Fruit fly (Drosophila melanogaster) whole organism, embryonic: ENCODE data around the gene tutl.
A peak's percentile ranks its signal among the peaks of the same experiment; 100 is the strongest.

Source experiments
- Atf6 ChIP-seq: fragments of 200-800 bp; sonication (Bioruptor generic); IDR thresholded peaks from 2 replicates; pipeline ENCODE4 v1.3.6; 2022; ENCODE audit warnings: missing biosample characterization, missing genetic modification characterization
- B-H1 ChIP-seq: fragments of 200-800 bp; sonication (Bioruptor generic); IDR thresholded peaks from 3 replicates; pipeline ENCODE4 v1.3.6; 2022; ENCODE audit warnings: missing biosample characterization, missing genetic modification characterization
- Blimp-1 ChIP-seq: fragments of 200-800 bp; sonication (Bioruptor generic); optimal IDR thresholded peaks from 3 replicates; lab custom pipeline; 2018; ENCODE audit warnings: missing biosample characterization, missing genetic modification characterization, mild to moderate bottlenecking, moderate library complexity, missing genetic modification reagents
- CG10543 ChIP-seq: fragments of 200-800 bp; sonication (Bioruptor generic); optimal IDR thresholded peaks from 3 replicates; lab custom pipeline; 2017; ENCODE audit warnings: missing biosample characterization, mild to moderate bottlenecking, missing genetic modification characterization, moderate library complexity
- CG10565 ChIP-seq: fragments of 200-800 bp; sonication (Bioruptor generic); optimal IDR thresholded peaks from 3 replicates; lab custom pipeline; 2016; ENCODE audit warnings: missing biosample characterization, mild to moderate bottlenecking, missing genetic modification characterization
- CG11085 ChIP-seq: fragments of 200-800 bp; sonication (Bioruptor generic); IDR thresholded peaks from 2 replicates; pipeline ENCODE4 v1.3.6; 2022; ENCODE audit warnings: missing biosample characterization, missing genetic modification characterization
- CG11247 ChIP-seq: fragments of 200-800 bp; sonication (Bioruptor generic); IDR thresholded peaks from 2 replicates; pipeline ENCODE4 v1.3.6; 2022; ENCODE audit warnings: missing biosample characterization, missing genetic modification characterization
- CG12219 ChIP-seq: fragments of 200-800 bp; sonication (Bioruptor generic); optimal IDR thresholded peaks from 3 replicates; lab custom pipeline; 2018; ENCODE audit warnings: missing biosample characterization, mild to moderate bottlenecking, missing genetic modification characterization
- CG12769 ChIP-seq: fragments of 200-800 bp; sonication (Bioruptor generic); optimal IDR thresholded peaks from 2 replicates; lab custom pipeline; 2019; ENCODE audit warnings: missing biosample characterization, mild to moderate bottlenecking, missing genetic modification characterization, moderate library complexity
- CG13123 ChIP-seq: fragments of 200-800 bp; sonication (Bioruptor generic); optimal IDR thresholded peaks from 2 replicates; lab custom pipeline; 2016; ENCODE audit warnings: missing biosample characterization, missing genetic modification characterization
- CG15073 ChIP-seq: fragments of 200-800 bp; sonication (Bioruptor generic); optimal IDR thresholded peaks from 2 replicates; lab custom pipeline; 2016; ENCODE audit warnings: missing biosample characterization, missing genetic modification characterization
- CG15696 ChIP-seq: fragments of 200-800 bp; sonication (Bioruptor generic); optimal IDR thresholded peaks from 2 replicates; lab custom pipeline; 2019; ENCODE audit warnings: missing biosample characterization, mild to moderate bottlenecking, missing genetic modification characterization, moderate library complexity
- CG1603 ChIP-seq: fragments of 200-800 bp; sonication (Bioruptor generic); optimal IDR thresholded peaks from 2 replicates; lab custom pipeline; 2019; ENCODE audit warnings: missing biosample characterization, mild to moderate bottlenecking, missing genetic modification characterization, moderate library complexity
- CG17802 ChIP-seq: fragments of 200-800 bp; sonication (Bioruptor generic); optimal IDR thresholded peaks from 2 replicates; lab custom pipeline; 2018; ENCODE audit warnings: missing biosample characterization, mild to moderate bottlenecking, missing genetic modification characterization, moderate library complexity
- CG2202 ChIP-seq: fragments of 200-800 bp; sonication (Bioruptor generic); optimal IDR thresholded peaks from 2 replicates; lab custom pipeline; 2018; ENCODE audit warnings: missing biosample characterization, mild to moderate bottlenecking, missing genetic modification characterization
- CG31441 ChIP-seq: fragments of 200-800 bp; sonication (Bioruptor generic); IDR thresholded peaks from 2 replicates; pipeline ENCODE4 v1.3.6; 2022; ENCODE audit warnings: missing biosample characterization, missing genetic modification characterization
- CG32532 ChIP-seq: fragments of 200-800 bp; sonication (Bioruptor generic); IDR thresholded peaks from 2 replicates; pipeline ENCODE4 v1.3.6; 2022; ENCODE audit warnings: missing biosample characterization, missing genetic modification characterization
- CG33557 ChIP-seq: fragments of 200-800 bp; sonication (Bioruptor generic); optimal IDR thresholded peaks from 2 replicates; lab custom pipeline; 2019; ENCODE audit warnings: missing biosample characterization, mild to moderate bottlenecking, missing genetic modification characterization, moderate library complexity
- CG34224 ChIP-seq: fragments of 200-800 bp; sonication (Bioruptor generic); IDR thresholded peaks from 3 replicates; pipeline ENCODE4 v1.3.6; 2022; ENCODE audit warnings: missing biosample characterization, missing genetic modification characterization; ENCODE audit not compliant: partially characterized antibody
- CG3726 ChIP-seq: fragments of 200-800 bp; sonication (Bioruptor generic); IDR thresholded peaks from 3 replicates; pipeline ENCODE4, ENCODE4 v1.3.6; 2022; ENCODE audit warnings: missing biosample characterization, missing genetic modification characterization
- CG3995 ChIP-seq: fragments of 200-800 bp; sonication (Bioruptor generic); optimal IDR thresholded peaks from 3 replicates; lab custom pipeline; 2016; ENCODE audit warnings: missing biosample characterization, missing genetic modification characterization
- CG43689 ChIP-seq: fragments of 200-800 bp; sonication (Bioruptor generic); IDR thresholded peaks from 2 replicates; pipeline ENCODE4 v1.3.6; 2022; ENCODE audit warnings: missing biosample characterization, missing genetic modification characterization
- CG6254 ChIP-seq: fragments of 200-800 bp; sonication (Bioruptor generic); optimal IDR thresholded peaks from 3 replicates; lab custom pipeline; 2017; ENCODE audit warnings: mild to moderate bottlenecking, missing biosample characterization, missing genetic modification reagents, missing genetic modification characterization
- CG6854 ChIP-seq: fragments of 200-800 bp; sonication (Bioruptor generic); optimal IDR thresholded peaks from 3 replicates; lab custom pipeline; 2017; ENCODE audit warnings: missing biosample characterization, mild to moderate bottlenecking, missing genetic modification characterization
- CG7745 ChIP-seq: fragments of 200-800 bp; sonication (Bioruptor generic); optimal IDR thresholded peaks from 2 replicates; lab custom pipeline; 2018; ENCODE audit warnings: missing biosample characterization, mild to moderate bottlenecking, missing genetic modification characterization, moderate library complexity
- CG8359 ChIP-seq: fragments of 200-800 bp; sonication (Bioruptor generic); optimal IDR thresholded peaks from 2 replicates; lab custom pipeline; 2017; ENCODE audit warnings: missing biosample characterization, mild to moderate bottlenecking, missing genetic modification characterization, borderline replicate concordance
- CG8478 ChIP-seq: fragments of >200 bp; optimal IDR thresholded peaks from 2 replicates; lab custom pipeline; 2018
- CG9727 ChIP-seq: fragments of 200-800 bp; sonication (Bioruptor generic); optimal IDR thresholded peaks from 3 replicates; lab custom pipeline; 2017; ENCODE audit warnings: missing biosample characterization, mild to moderate bottlenecking, missing genetic modification characterization
- Dad ChIP-seq: fragments of 200-800 bp; sonication (Bioruptor generic); optimal IDR thresholded peaks from 3 replicates; lab custom pipeline; 2016; ENCODE audit warnings: missing biosample characterization, missing genetic modification characterization
- Dp ChIP-seq: fragments of 200-800 bp; sonication (Bioruptor generic); optimal IDR thresholded peaks from 2 replicates; lab custom pipeline; 2018; ENCODE audit warnings: missing biosample characterization, mild to moderate bottlenecking, missing genetic modification characterization, moderate library complexity
- Hr3 ChIP-seq: fragments of 200-800 bp; sonication (Bioruptor generic); optimal IDR thresholded peaks from 3 replicates; lab custom pipeline; 2016; ENCODE audit warnings: missing biosample characterization, missing genetic modification characterization
- Nf-YB ChIP-seq: fragments of 200-800 bp; sonication (Bioruptor generic); optimal IDR thresholded peaks from 3 replicates; lab custom pipeline; 2019; ENCODE audit warnings: missing biosample characterization, mild to moderate bottlenecking, missing genetic modification characterization, moderate library complexity
- Nf-YC ChIP-seq: fragments of 200-800 bp; optimal IDR thresholded peaks from 3 replicates; lab custom pipeline; 2019; ENCODE audit warnings: missing biosample characterization, mild to moderate bottlenecking, missing genetic modification characterization, moderate library complexity
- Opbp ChIP-seq: fragments of 200-800 bp; sonication (Bioruptor generic); IDR thresholded peaks from 3 replicates; pipeline ENCODE4 v1.3.6; 2022; ENCODE audit warnings: missing biosample characterization, missing genetic modification characterization; ENCODE audit not compliant: partially characterized antibody
- Spps ChIP-seq: fragments of 200-800 bp; sonication (Bioruptor generic); optimal IDR thresholded peaks from 2 replicates; lab custom pipeline; 2018; ENCODE audit warnings: missing biosample characterization, mild to moderate bottlenecking, missing genetic modification characterization
- Taf1 ChIP-seq: fragments of 200-800 bp; sonication (Bioruptor generic); IDR thresholded peaks from 2 replicates; pipeline ENCODE4 v1.3.6; 2022; ENCODE audit warnings: missing biosample characterization, missing genetic modification characterization
- ase ChIP-seq: fragments of 200-800 bp; sonication (Bioruptor generic); IDR thresholded peaks from 3 replicates; pipeline ENCODE4 v1.3.6; 2022; ENCODE audit warnings: missing biosample characterization, missing genetic modification characterization
- br ChIP-seq: fragments of >200 bp; optimal IDR thresholded peaks from 2 replicates; lab custom pipeline; 2017
- cad ChIP-seq: fragments of >200 bp; optimal IDR thresholded peaks from 2 replicates; lab custom pipeline; 2017; ENCODE audit warnings: missing biosample characterization, missing genetic modification characterization
- crp ChIP-seq, 2 experiments: fragments of 200-800 bp; sonication (Bioruptor generic); optimal IDR thresholded peaks; 2 replicates in 1 of 2; 3 replicates in 1 of 2; lab custom pipeline; 2017; ENCODE audit warnings: missing biosample characterization in 2 of 2, missing genetic modification characterization in 2 of 2, mild to moderate bottlenecking in 1 of 2, moderate library complexity in 1 of 2
- dpn ChIP-seq, 2 experiments: fragments of 200-800 bp; sonication (Bioruptor generic); optimal IDR thresholded peaks; 3 replicates each; lab custom pipeline; 2016; ENCODE audit warnings: missing biosample characterization in 2 of 2, missing genetic modification characterization in 2 of 2
- gsb-n ChIP-seq: fragments of 200-800 bp; sonication (Bioruptor generic); optimal IDR thresholded peaks from 3 replicates; lab custom pipeline; 2018; ENCODE audit warnings: missing biosample characterization, mild to moderate bottlenecking, missing genetic modification characterization
- hb ChIP-seq: fragments of 200-800 bp; sonication (Bioruptor generic); IDR thresholded peaks from 3 replicates; pipeline ENCODE4 v1.3.6; 2022; ENCODE audit warnings: missing biosample characterization, missing genetic modification characterization; ENCODE audit not compliant: partially characterized antibody
- lola ChIP-seq, 3 experiments: fragments of >200 bp in 2 of 3; fragments of 200-800 bp in 1 of 3; sonication (Bioruptor generic) in 1 of 3; optimal IDR thresholded peaks; 2 replicates each; lab custom pipeline; 2017 to 2019; ENCODE audit warnings: missing biosample characterization in 3 of 3, missing genetic modification characterization in 3 of 3, mild to moderate bottlenecking in 1 of 3, moderate library complexity in 1 of 3
- mam ChIP-seq: fragments of 200-800 bp; sonication (Bioruptor generic); optimal IDR thresholded peaks from 3 replicates; lab custom pipeline; 2016; ENCODE audit warnings: missing biosample characterization, missing genetic modification characterization
- mld ChIP-seq: fragments of 200-800 bp; sonication (Bioruptor generic); IDR thresholded peaks from 3 replicates; pipeline ENCODE4 v1.3.6; 2022; ENCODE audit warnings: missing biosample characterization, missing genetic modification characterization; ENCODE audit not compliant: partially characterized antibody
- org-1 ChIP-seq: fragments of 200-800 bp; sonication (Bioruptor generic); optimal IDR thresholded peaks from 2 replicates; lab custom pipeline; 2017; ENCODE audit warnings: missing biosample characterization, missing genetic modification characterization
- pita ChIP-seq: fragments of 200-800 bp; sonication (Bioruptor generic); optimal IDR thresholded peaks from 2 replicates; lab custom pipeline; 2017; ENCODE audit warnings: missing biosample characterization, mild to moderate bottlenecking, missing genetic modification characterization
- salm ChIP-seq: fragments of 200-800 bp; sonication (Bioruptor generic); optimal IDR thresholded peaks from 2 replicates; lab custom pipeline; 2018; ENCODE audit warnings: missing biosample characterization, mild to moderate bottlenecking, missing genetic modification characterization
- sens ChIP-seq: fragments of 200-800 bp; sonication (Bioruptor generic); peaks from one replicate; lab custom pipeline; 2016; ENCODE audit warnings: missing biosample characterization, missing genetic modification characterization
- z ChIP-seq: fragments of 200-800 bp; sonication (Bioruptor generic); IDR thresholded peaks from 3 replicates; pipeline ENCODE4 v1.3.6; 2022; ENCODE audit warnings: missing biosample characterization, missing genetic modification characterization

Gene tutl

DNA sequence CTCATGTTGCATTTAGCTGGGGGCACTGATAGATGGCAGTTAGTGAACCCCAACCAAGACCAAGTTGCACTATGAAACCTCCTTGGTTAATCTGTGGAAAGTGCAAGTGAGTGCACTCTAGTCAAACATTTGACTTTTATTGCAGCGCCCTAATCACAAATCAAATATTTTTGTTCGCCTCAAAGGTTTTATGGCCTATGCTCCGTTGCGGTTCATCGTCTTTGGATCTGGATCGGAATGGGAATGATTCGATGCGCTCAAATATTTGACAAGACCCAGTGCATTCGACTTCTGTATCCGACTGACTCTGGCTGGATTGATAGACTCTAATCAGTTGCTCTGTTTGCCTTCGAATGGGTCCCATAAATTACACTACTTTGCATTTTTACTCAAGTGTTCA is 82.0 kb downstream of the tutl start (continued):
- TF ChIP-seq CG31441 (GFP tag; lab: Robert Waterston, UW) (0 out of 2 replicates have a peak, but pooled peaks have one; percentile 24), Spps (tag; lab: Kevin White, UChicago) (peak; percentile 20), CG15696 (tag; lab: Kevin White, UChicago) (peak; percentile 55), z (GFP tag; lab: Robert Waterston, UW) (0 out of 3 replicates have a peak, but pooled peaks have one; percentile 41), mld (GFP tag; lab: Robert Waterston, UW) (no peak), gsb-n (tag; lab: Kevin White, UChicago) (peak; percentile 73), Dp (GFP tag; lab: Kevin White, UChicago) (no peak), pita (no peak), Atf6 (no peak), CG3726 (GFP tag; lab: Robert Waterston, UW) (no peak), cad (peak; percentile 38), CG11247 (GFP tag; lab: Robert Waterston, UW) (no peak), Opbp (GFP tag; lab: Robert Waterston, UW) (no peak), CG3995 (GFP tag; lab: Kevin White, UChicago) (no peak), CG33557 (GFP tag; lab: Kevin White, UChicago) (peak; percentile 54), ase (GFP tag; lab: Robert Waterston, UW) (no peak), org-1 (GFP tag; lab: Kevin White, UChicago) (peak; percentile 15), CG6854 (GFP tag; lab: Kevin White, UChicago) (no peak), CG32532 (GFP tag; lab: Robert Waterston, UW) (no peak), CG8359 (GFP tag; lab: Kevin White, UChicago) (no peak), CG13123 (GFP tag; lab: Kevin White, UChicago) (no peak), CG17802 (tag; lab: Kevin White, UChicago) (no peak), CG2202 (peak; percentile 50), salm (no peak), crp (GFP tag; optimal IDR thresholded peaks at IDR 0.05; lab: Kevin White, UChicago) (no peak), CG15073 (GFP tag; lab: Kevin White, UChicago) (no peak), B-H1 (GFP tag; lab: Robert Waterston, UW) (no peak), Nf-YC (no peak), Taf1 (GFP tag; lab: Robert Waterston, UW) (no peak), CG7745 (tag; lab: Kevin White, UChicago) (peak; percentile 18), CG12769 (tag; lab: Kevin White, UChicago) (no peak), br (lab: Kevin White, UChicago) (no peak), mam (GFP tag; lab: Kevin White, UChicago) (no peak), CG10565 (GFP tag; lab: Kevin White, UChicago) (no peak), Blimp-1 (GFP tag; lab: Kevin White, UChicago) (peak; percentile 44), CG8478 (lab: Kevin White, UChicago) (no peak), Hr3 (GFP tag; lab: Kevin White, UChicago) (no peak), CG11085 (GFP tag; lab: Robert Waterston, UW) (no peak), CG12219 (no peak), lola (GFP tag; optimal IDR thresholded peaks at IDR 0.05; lab: Kevin White, UChicago) (peak in 1 of 3 experiments; percentile 41), CG6254 (GFP tag; lab: Kevin White, UChicago) (no peak), dpn (GFP tag; optimal IDR thresholded peaks at IDR 0.05; lab: Kevin White, UChicago) (no peak), CG10543 (GFP tag; lab: Kevin White, UChicago) (no peak), Nf-YB (GFP tag; lab: Kevin White, UChicago) (peak; percentile 5), CG9727 (peak; percentile 38), Dad (GFP tag; lab: Kevin White, UChicago) (no peak), CG43689 (GFP tag; lab: Robert Waterston, UW) (no peak), sens (GFP tag; lab: Kevin White, UChicago) (peak; percentile 76), CG34224 (no peak), CG1603 (peak; percentile 44), hb (GFP tag; lab: Robert Waterston, UW) (no peak)
